Worm (Caenorhabditis elegans) whole organism, L1 larva: Measurements from ENCODE around the gene chat-1.

Experiments
- C04F5.9 ChIP-seq: sonication (generic microtip); optimal IDR thresholded peaks from 2 replicates; lab custom pipeline; 2016; ENCODE audit warnings: missing genetic modification characterization, missing compliant biosample characterization
- C16A3.4 ChIP-seq: fragments of 150-350 bp; optimal IDR thresholded peaks from 2 replicates; lab custom pipeline; 2014; ENCODE audit warnings: missing biosample characterization, missing genetic modification characterization
- C34B4.2 ChIP-seq: sonication (generic microtip); optimal IDR thresholded peaks from 2 replicates; lab custom pipeline; 2017; ENCODE audit warnings: mild to moderate bottlenecking, missing genetic modification characterization, missing compliant biosample characterization
- F16B12.6 ChIP-seq: fragments of 150-350 bp; optimal IDR thresholded peaks from 2 replicates; lab custom pipeline; 2014; ENCODE audit warnings: missing biosample characterization, missing genetic modification characterization
- Y116A8C.19 ChIP-seq: sonication (generic microtip); optimal IDR thresholded peaks from 2 replicates; lab custom pipeline; 2016; ENCODE audit warnings: missing compliant biosample characterization, missing genetic modification characterization, borderline replicate concordance
- alr-1 ChIP-seq: fragments of 200-800 bp; sonication (Bioruptor generic); optimal IDR thresholded peaks from 2 replicates; lab custom pipeline; 2018; ENCODE audit warnings: borderline replicate concordance, mild to moderate bottlenecking, missing genetic modification characterization, missing compliant biosample characterization
- aly-2 ChIP-seq: fragments of 150-350 bp; optimal IDR thresholded peaks from 2 replicates; lab custom pipeline; 2014; ENCODE audit warnings: missing biosample characterization, missing genetic modification characterization
- ceh-63 ChIP-seq: fragments of 200-800 bp; sonication (Bioruptor generic); optimal IDR thresholded peaks from 2 replicates; lab custom pipeline; 2018; ENCODE audit warnings: mild to moderate bottlenecking, missing genetic modification characterization, missing compliant biosample characterization
- ceh-8 ChIP-seq: fragments of 200-800 bp; sonication (Bioruptor generic); optimal IDR thresholded peaks from 2 replicates; lab custom pipeline; 2018; ENCODE audit warnings: mild to moderate bottlenecking, missing genetic modification characterization, moderate library complexity, missing compliant biosample characterization
- ceh-88 ChIP-seq: fragments of 200-800 bp; sonication (Bioruptor generic); IDR thresholded peaks from 2 replicates; pipeline ENCODE4 v1.3.6; 2022; ENCODE audit warnings: missing genetic modification characterization, missing compliant biosample characterization
- ces-1 ChIP-seq: fragments of 150-350 bp; optimal IDR thresholded peaks from 2 replicates; lab custom pipeline; 2014; ENCODE audit warnings: missing biosample characterization, missing genetic modification reagents, missing genetic modification characterization
- dpl-1 ChIP-seq, 3 experiments: fragments of 150-350 bp in 2 of 3; sonication (generic microtip) in 1 of 3; optimal IDR thresholded peaks; 2 replicates each; lab custom pipeline; 2014 to 2017; ENCODE audit warnings: missing biosample characterization in 3 of 3, missing genetic modification characterization in 3 of 3, missing genetic modification reagents in 3 of 3
- efl-1 ChIP-seq, 4 experiments: fragments of 150-350 bp; optimal IDR thresholded peaks in 3 of 4; peaks in 1 of 4; 1 replicate in 1 of 4; 2 replicates in 3 of 4; lab custom pipeline; 2014; ENCODE audit warnings: missing biosample characterization in 2 of 4, missing genetic modification characterization in 2 of 4, missing genetic modification reagents in 2 of 4
- elt-2 ChIP-seq: sonication (generic microtip); optimal IDR thresholded peaks from 2 replicates; lab custom pipeline; 2016; ENCODE audit warnings: missing genetic modification characterization, mild to moderate bottlenecking, inconsistent platforms, missing compliant biosample characterization, missing genetic modification reagents
- elt-3 ChIP-seq, 6 experiments: fragments of 150-350 bp in 1 of 6; sonication (generic microtip); optimal IDR thresholded peaks; 2 replicates each; lab custom pipeline; 2017 to 2018; ENCODE audit warnings: missing biosample characterization in 6 of 6, missing genetic modification characterization in 6 of 6, inconsistent platforms in 1 of 6
- fkh-10 ChIP-seq: sonication (generic microtip); optimal IDR thresholded peaks from 2 replicates; lab custom pipeline; 2017; ENCODE audit warnings: missing biosample characterization, missing genetic modification reagents, missing genetic modification characterization
- fos-1 ChIP-seq: fragments of 150-350 bp; optimal IDR thresholded peaks from 2 replicates; lab custom pipeline; 2014; ENCODE audit warnings: missing biosample characterization, missing genetic modification characterization
- irx-1 ChIP-seq: sonication (generic microtip); optimal IDR thresholded peaks from 2 replicates; lab custom pipeline; 2016; ENCODE audit warnings: missing genetic modification characterization, missing compliant biosample characterization
- lin-13 ChIP-seq: fragments of 150-350 bp; optimal IDR thresholded peaks from 2 replicates; lab custom pipeline; 2014; ENCODE audit warnings: missing biosample characterization, missing genetic modification reagents, missing genetic modification characterization
- lin-14 ChIP-seq: fragments of 200-800 bp; sonication (Bioruptor generic); optimal IDR thresholded peaks from 2 replicates; lab custom pipeline; 2018; ENCODE audit warnings: mild to moderate bottlenecking, missing genetic modification characterization, moderate library complexity, missing compliant biosample characterization
- lin-15B ChIP-seq: fragments of 150-350 bp; sonication (generic microtip); optimal IDR thresholded peaks from 3 replicates; lab custom pipeline; 2014; ENCODE audit warnings: missing biosample characterization, missing genetic modification characterization
- mab-9 ChIP-seq: fragments of 200-800 bp; sonication (Bioruptor generic); IDR thresholded peaks from 2 replicates; pipeline ENCODE4 v1.3.6; 2022; ENCODE audit warnings: missing genetic modification reagents, missing genetic modification characterization, missing compliant biosample characterization
- mep-1 ChIP-seq: fragments of 150-350 bp; optimal IDR thresholded peaks from 2 replicates; lab custom pipeline; 2014; ENCODE audit warnings: missing biosample characterization, missing genetic modification characterization
- nhr-19 ChIP-seq: fragments of 200-800 bp; sonication (Bioruptor generic); conservative IDR thresholded peaks from 2 replicates; pipeline ENCODE4 v1.3.6; 2022; ENCODE audit warnings: missing genetic modification characterization, missing compliant biosample characterization
- nhr-20 ChIP-seq: sonication (generic microtip); optimal IDR thresholded peaks from 2 replicates; lab custom pipeline; 2016; ENCODE audit warnings: mild to moderate bottlenecking, missing genetic modification characterization, missing compliant biosample characterization
- nhr-237 ChIP-seq: fragments of 150-350 bp; optimal IDR thresholded peaks from 2 replicates; lab custom pipeline; 2014; ENCODE audit warnings: missing biosample characterization, missing genetic modification characterization
- nhr-28 ChIP-seq: fragments of 150-350 bp; optimal IDR thresholded peaks from 2 replicates; lab custom pipeline; 2014; ENCODE audit warnings: missing biosample characterization, missing genetic modification characterization
- nhr-47 ChIP-seq: sonication (generic microtip); optimal IDR thresholded peaks from 2 replicates; lab custom pipeline; 2016; ENCODE audit warnings: mild to moderate bottlenecking, missing genetic modification characterization, moderate library complexity, missing compliant biosample characterization
- nhr-77 ChIP-seq: fragments of 150-350 bp; optimal IDR thresholded peaks from 2 replicates; lab custom pipeline; 2014; ENCODE audit warnings: missing biosample characterization, missing genetic modification characterization
- nhr-85 ChIP-seq: sonication (generic microtip); peaks from one replicate; lab custom pipeline; 2016; ENCODE audit warnings: missing genetic modification characterization, inconsistent platforms, missing compliant biosample characterization
- pqm-1 ChIP-seq: sonication (generic microtip); optimal IDR thresholded peaks from 3 replicates; lab custom pipeline; 2017; ENCODE audit warnings: missing biosample characterization, missing genetic modification characterization
- skn-1 ChIP-seq: fragments of 150-350 bp; optimal IDR thresholded peaks from 2 replicates; lab custom pipeline; 2014; ENCODE audit warnings: missing biosample characterization, missing genetic modification characterization
- snpc-4 ChIP-seq: fragments of 150-350 bp; optimal IDR thresholded peaks from 2 replicates; lab custom pipeline; 2014; ENCODE audit warnings: missing biosample characterization, missing genetic modification characterization
- sox-4 ChIP-seq: sonication (generic microtip); optimal IDR thresholded peaks from 2 replicates; lab custom pipeline; 2016; ENCODE audit warnings: missing genetic modification characterization, missing compliant biosample characterization
- swsn-7 ChIP-seq: sonication (generic microtip); optimal IDR thresholded peaks from 2 replicates; lab custom pipeline; 2016; ENCODE audit warnings: missing genetic modification characterization, missing compliant biosample characterization
- tbx-2 ChIP-seq: sonication (generic microtip); optimal IDR thresholded peaks from 2 replicates; lab custom pipeline; 2016; ENCODE audit warnings: missing genetic modification characterization, missing compliant biosample characterization
- unc-130 ChIP-seq: fragments of 150-350 bp; optimal IDR thresholded peaks from 2 replicates; lab custom pipeline; 2017; ENCODE audit warnings: missing biosample characterization, missing genetic modification characterization, inconsistent platforms
- unc-62 ChIP-seq: fragments of 150-350 bp; optimal IDR thresholded peaks from 2 replicates; lab custom pipeline; 2014; ENCODE audit warnings: missing biosample characterization, missing genetic modification reagents, missing genetic modification characterization
- vab-15 ChIP-seq: sonication (generic microtip); optimal IDR thresholded peaks from 2 replicates; lab custom pipeline; 2017; ENCODE audit warnings: missing genotype, mild to moderate bottlenecking, missing genetic modification characterization, missing compliant biosample characterization
- xbp-1 ChIP-seq: sonication (generic microtip); optimal IDR thresholded peaks from 2 replicates; lab custom pipeline; 2016; ENCODE audit warnings: missing genetic modification characterization, missing compliant biosample characterization
- ztf-4 ChIP-seq: fragments of 150-350 bp; optimal IDR thresholded peaks from 2 replicates; lab custom pipeline; 2014; ENCODE audit warnings: missing biosample characterization, missing genetic modification characterization

Gene chat-1

DNA sequence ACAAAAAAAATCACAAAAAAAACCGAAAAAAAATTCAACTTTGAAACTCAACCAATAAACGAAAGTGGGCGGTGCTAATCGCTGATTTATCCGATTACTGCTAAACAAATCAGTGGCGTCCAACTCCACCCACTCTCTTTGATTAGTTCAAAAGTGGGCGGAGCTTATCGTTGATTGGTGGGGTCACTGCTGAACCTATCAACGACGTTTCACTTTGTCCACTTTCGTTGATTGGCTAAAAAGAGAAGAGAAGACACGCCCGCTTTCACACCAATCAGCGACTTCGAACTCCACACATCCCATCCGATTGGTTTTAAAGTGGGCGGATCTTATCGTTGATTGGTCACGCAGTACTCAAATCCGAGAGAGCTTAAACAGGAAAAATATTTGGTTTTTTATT is 23.2 kb upstream of the chat-1 start:
- TF ChIP-seq C16A3.4 (tag; lab: Kevin White, UChicago) = no peak
- TF ChIP-seq fkh-10 = no peak
- TF ChIP-seq irx-1 (tag; lab: Kevin White, UChicago) = no peak
- no peak for TF ChIP-seq swsn-7
- TF ChIP-seq ceh-8 = no peak
- TF ChIP-seq C34B4.2 (tag; lab: Kevin White, UChicago) = no peak
- no peak for TF ChIP-seq nhr-237
- TF ChIP-seq xbp-1 (tag; lab: Kevin White, UChicago) = no peak
- no peak for TF ChIP-seq aly-2 (tag; lab: Kevin White, UChicago)
- TF ChIP-seq nhr-19 = no peak
- TF ChIP-seq lin-13 (GFP tag; lab: Kevin White, UChicago) = no peak
- TF ChIP-seq C04F5.9 = no peak
- no peak for TF ChIP-seq vab-15 (tag; lab: Kevin White, UChicago)
- no peak for TF ChIP-seq nhr-77 (tag; lab: Kevin White, UChicago)

DNA sequence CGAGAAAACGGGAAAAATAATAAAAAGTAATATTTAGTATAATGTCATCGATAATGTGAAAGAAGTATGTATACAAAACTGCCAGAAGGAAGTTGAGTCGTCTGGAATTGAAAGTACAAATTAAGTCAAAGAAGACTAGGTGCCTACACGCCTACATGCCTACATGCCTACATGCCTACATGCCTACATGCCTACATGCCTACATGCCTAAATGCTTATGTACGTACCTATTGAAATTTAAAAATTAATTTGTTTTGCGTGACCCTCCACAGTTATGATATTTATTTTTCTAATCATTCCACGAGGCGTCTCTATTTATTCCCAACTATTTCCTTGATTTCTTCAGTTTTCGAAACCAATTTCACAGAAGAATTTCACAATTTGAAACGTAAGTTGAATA is 17.2 kb upstream of the chat-1 start, which contains the start of the genes str-185 and R08C7.5:
Gene str-185 (minus strand): TSS at position 101 of the 400 bp plus-strand sequence.
Gene R08C7.5 (plus strand): TSS at position 329 of the 400 bp plus-strand sequence.
- no peak for TF ChIP-seq snpc-4

DNA sequence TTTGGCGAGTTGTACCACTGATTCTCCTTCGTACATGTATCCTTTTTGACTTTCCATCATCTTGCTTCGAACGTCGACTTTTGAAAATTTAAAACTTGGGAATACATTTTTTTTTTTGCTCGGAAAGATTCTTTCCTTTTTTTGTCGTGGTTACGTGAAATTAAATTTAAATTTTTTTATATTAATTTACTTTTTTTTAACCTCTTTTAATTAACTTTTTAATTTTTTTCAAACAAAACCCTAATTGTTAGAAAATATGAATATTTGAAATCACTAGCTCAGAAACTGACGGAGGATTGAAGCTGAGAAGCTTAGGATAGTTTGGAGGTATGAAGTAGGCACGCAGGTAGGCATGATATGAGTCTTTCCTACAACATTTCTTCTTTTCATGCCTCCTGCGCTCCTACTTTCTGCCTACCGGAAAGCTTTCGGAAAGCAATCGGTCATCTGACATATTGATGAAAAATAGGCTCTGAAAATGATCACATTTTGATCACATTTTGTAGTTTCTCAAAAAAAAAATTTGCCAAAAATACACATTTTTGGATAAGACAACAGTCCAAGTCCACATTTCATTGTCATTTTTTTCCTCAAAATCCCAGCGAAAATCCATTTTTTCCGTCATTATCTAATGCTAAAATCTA is 12.6 kb upstream of the chat-1 start, which contains the start of the genes R08C7.8 and R08C7.4:
Gene R08C7.8 (minus strand): TSS at position 101 of the 644 bp plus-strand sequence.
Gene R08C7.4 (plus strand): TSS at position 594 of the 644 bp plus-strand sequence.
- TF ChIP-seq mep-1 (tag; lab: Kevin White, UChicago) (no peak), ces-1 (GFP tag; lab: Kevin White, UChicago) (no peak), unc-130 (tag; lab: Kevin White, UChicago) (no peak), nhr-237 (no peak), C34B4.2 (tag; lab: Kevin White, UChicago) (no peak), dpl-1 (GFP tag; optimal IDR thresholded peaks at IDR 0.05; lab: Kevin White, UChicago) (no peak), elt-2 (no peak), mab-9 (GFP tag; lab: Robert Waterston, UW) (no peak)
- TF ChIP-seq, all 84 proteins: peak for 0

DNA sequence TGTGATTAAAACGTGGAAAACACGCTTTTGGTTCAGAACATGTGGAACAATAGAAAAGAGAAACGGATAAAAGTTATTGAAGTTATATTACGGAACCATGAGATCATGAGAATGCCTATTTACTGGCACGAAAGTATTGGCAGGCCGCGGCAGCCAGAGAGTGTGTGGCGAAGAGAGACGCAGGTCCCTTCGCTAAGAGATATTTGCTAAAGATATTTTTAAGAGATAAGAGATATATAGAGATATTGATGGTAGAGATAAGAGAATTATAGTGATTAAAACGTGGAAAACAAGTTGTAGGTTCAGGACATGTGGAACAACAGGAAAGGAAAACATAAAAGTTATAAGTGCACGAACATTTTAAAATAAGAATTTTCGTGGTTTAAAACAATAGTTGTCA is 9.3 kb upstream of the chat-1 start:
- TF ChIP-seq fos-1 (no peak), nhr-20 (tag; lab: Kevin White, UChicago) (peak; percentile 7), lin-14 (peak; percentile 69), pqm-1 (tag; lab: Kevin White, UChicago) (no peak), F16B12.6 (tag; lab: Kevin White, UChicago) (no peak), nhr-47 (no peak), mep-1 (tag; lab: Kevin White, UChicago) (no peak), nhr-85 (tag; lab: Kevin White, UChicago) (peak; percentile 73), tbx-2 (tag; lab: Kevin White, UChicago) (no peak), nhr-28 (tag; lab: Kevin White, UChicago) (no peak), C34B4.2 (tag; lab: Kevin White, UChicago) (no peak), ztf-4 (no peak), Y116A8C.19 (tag; lab: Kevin White, UChicago) (no peak), lin-15B (no peak), unc-62 (no peak), efl-1 (optimal IDR thresholded peaks at IDR 0.05; lab: Kevin White, UChicago) (no peak), efl-1 (GFP tag; optimal IDR thresholded peaks at IDR 0.05 in 1 of 2; lab: Kevin White, UChicago) (no peak), elt-3 (tag; optimal IDR thresholded peaks at IDR 0.05; lab: Kevin White, UChicago) (peak in 1 of 6 experiments; percentile 16), skn-1 (no peak), ceh-88 (no peak), alr-1 (tag; lab: Kevin White, UChicago) (no peak), ceh-8 (no peak), sox-4 (tag; lab: Kevin White, UChicago) (no peak), ceh-63 (GFP tag; lab: Kevin White, UChicago) (no peak)
